Worm (Caenorhabditis elegans): Measurements from ENCODE around the gene srh-44.

ce11 chrII:11485200-11485599 is 29.7 kb upstream of the srh-44 start, which contains the start of gene twk-5:
- TF ChIP-seq ceh-13 (GFP tag; optimal IDR thresholded peaks at IDR 0.05) (no peak), sea-1 (GFP tag; conservative IDR thresholded peaks at IDR 0.05) (no peak), tbx-11 (GFP tag; IDR thresholded peaks at IDR 0.05) (no peak), ets-7 (tag; optimal IDR thresholded peaks at IDR 0.05) (no peak), ama-1 (optimal IDR thresholded peaks at IDR 0.05) (no peak), aly-1 (tag; optimal IDR thresholded peaks at IDR 0.05) (no peak), scrt-1 (GFP tag; IDR thresholded peaks at IDR 0.05) (no peak), flt-1 (GFP tag; IDR thresholded peaks at IDR 0.05) (no peak), hmg-4 (GFP tag; optimal IDR thresholded peaks at IDR 0.05) (no peak), B0310.2 (tag; optimal IDR thresholded peaks at IDR 0.05) (no peak), hmbx-1 (tag; optimal IDR thresholded peaks at IDR 0.05) (no peak)

Data from whole organism, early embryonic.